Fruit fly (Drosophila melanogaster): ENCODE measurements around the gene nerfin-2.

DNA sequence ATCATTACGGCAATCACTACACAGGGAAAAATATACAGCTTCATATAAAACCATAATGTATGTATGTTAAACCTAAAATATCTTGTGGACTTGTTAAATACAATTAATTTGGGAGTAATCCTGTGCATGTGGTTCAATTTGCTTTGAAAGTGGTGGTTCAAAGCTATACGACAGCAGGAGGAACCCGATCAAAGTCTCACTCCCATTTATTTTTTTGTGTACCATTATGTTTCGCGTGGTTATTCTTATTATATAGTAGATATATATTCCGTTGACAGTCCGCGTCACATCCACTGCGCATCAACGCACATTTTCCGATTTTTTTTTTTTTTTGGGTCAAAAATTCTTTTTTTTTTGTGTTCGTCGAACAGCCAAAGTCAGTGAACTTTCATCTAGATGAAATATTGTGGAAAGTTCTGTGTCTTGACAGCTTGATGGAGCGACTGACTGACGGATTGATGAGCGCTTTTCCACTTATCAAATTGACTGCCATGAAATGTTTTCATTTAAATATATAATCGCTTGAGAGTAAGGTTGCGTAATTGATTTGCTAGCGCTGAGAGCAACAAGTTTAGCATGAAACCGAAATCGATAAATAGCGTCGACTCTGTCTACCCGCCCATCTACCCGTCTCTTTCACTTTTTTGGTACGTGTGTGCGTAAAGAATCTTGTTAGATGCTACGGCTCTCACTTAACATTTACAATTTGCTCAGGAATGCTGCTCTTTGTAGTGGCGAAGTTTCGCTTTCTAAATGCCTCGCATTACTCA, 37.8 kb upstream of the nerfin-2 start:
- no peak for TF ChIP-seq CrebA (GFP tag; optimal IDR thresholded peaks at IDR 0.05; ENCODE audit: borderline replicate concordance)
- no peak for TF ChIP-seq CG32264 (GFP tag; optimal IDR thresholded peaks at IDR 0.05)
- TF ChIP-seq Hr78 (GFP tag; optimal IDR thresholded peaks at IDR 0.05), result no peak
- TF ChIP-seq Jra (GFP tag; optimal IDR thresholded peaks at IDR 0.05), result no peak
- TF ChIP-seq Dfd (GFP tag; optimal IDR thresholded peaks at IDR 0.05), result no peak
- TF ChIP-seq Abd-B (GFP tag; optimal IDR thresholded peaks at IDR 0.05), result no peak
- no peak for TF ChIP-seq psq (GFP tag; optimal IDR thresholded peaks at IDR 0.05)
- no peak for TF ChIP-seq tai (GFP tag; optimal IDR thresholded peaks at IDR 0.05)
- no peak for TF ChIP-seq dmrt93B (GFP tag; optimal IDR thresholded peaks at IDR 0.05)
- no peak for TF ChIP-seq CG9705 (GFP tag; optimal IDR thresholded peaks at IDR 0.05)
- no peak for TF ChIP-seq br (GFP tag; optimal IDR thresholded peaks at IDR 0.05)
- TF ChIP-seq lola (GFP tag; optimal IDR thresholded peaks at IDR 0.05), result no peak
- no peak for TF ChIP-seq usp (GFP tag; optimal IDR thresholded peaks at IDR 0.05)

Measured in whole organism, wandering third instar larva.